Worm (Caenorhabditis elegans) whole organism, mixed stage, embryonic: ENCODE data around the gene cht-5.

ENCODE experiments used
- ces-1 ChIP-seq: fragments of 150-350 bp; optimal IDR thresholded peaks from 2 replicates; lab custom pipeline; 2014; ENCODE audit warnings: missing biosample characterization, missing genetic modification reagents, missing genetic modification characterization
- nhr-28 ChIP-seq: fragments of 150-350 bp; optimal IDR thresholded peaks from 2 replicates; lab custom pipeline; 2014; ENCODE audit warnings: missing biosample characterization, missing genetic modification characterization
- nhr-76 ChIP-seq: sonication (generic microtip); optimal IDR thresholded peaks from 2 replicates; lab custom pipeline; 2017; ENCODE audit warnings: missing biosample characterization, missing genetic modification characterization
- snpc-4 ChIP-seq: fragments of 150-350 bp; optimal IDR thresholded peaks from 2 replicates; lab custom pipeline; 2014; ENCODE audit warnings: missing biosample characterization, missing genetic modification characterization
- unc-62 ChIP-seq: fragments of 150-350 bp; optimal IDR thresholded peaks from 2 replicates; lab custom pipeline; 2014; ENCODE audit warnings: missing biosample characterization, missing genetic modification reagents, missing genetic modification characterization

DNA sequence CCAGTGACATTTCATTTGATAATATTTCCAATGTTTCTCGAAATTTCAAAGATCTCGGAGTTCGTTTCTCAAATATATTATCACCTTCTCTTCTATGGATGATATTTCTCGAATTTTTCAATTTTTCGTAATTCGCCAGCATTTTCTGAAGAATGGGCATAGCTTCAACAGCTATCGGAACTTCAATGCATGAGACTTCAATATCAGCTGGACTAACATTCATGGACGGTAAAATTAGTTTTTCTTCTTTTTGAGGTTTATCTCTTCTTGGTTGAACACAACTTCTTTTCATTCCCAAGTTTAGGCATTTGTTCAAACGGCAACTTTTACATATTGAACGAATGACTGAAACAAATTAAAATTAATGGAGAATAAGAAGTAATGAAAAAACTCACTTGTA is 33.5 kb upstream of the cht-5 start:
- no peak for TF ChIP-seq unc-62 (GFP tag; lab: Kevin White, UChicago)
- TF ChIP-seq nhr-28 (tag; lab: Kevin White, UChicago): no peak
- no peak for TF ChIP-seq nhr-76 (tag; lab: Kevin White, UChicago)
- no peak for TF ChIP-seq snpc-4 (tag; lab: Kevin White, UChicago)
- TF ChIP-seq ces-1: no peak
